Fruit fly (Drosophila melanogaster): ENCODE results near the gene CG15386.

DNA sequence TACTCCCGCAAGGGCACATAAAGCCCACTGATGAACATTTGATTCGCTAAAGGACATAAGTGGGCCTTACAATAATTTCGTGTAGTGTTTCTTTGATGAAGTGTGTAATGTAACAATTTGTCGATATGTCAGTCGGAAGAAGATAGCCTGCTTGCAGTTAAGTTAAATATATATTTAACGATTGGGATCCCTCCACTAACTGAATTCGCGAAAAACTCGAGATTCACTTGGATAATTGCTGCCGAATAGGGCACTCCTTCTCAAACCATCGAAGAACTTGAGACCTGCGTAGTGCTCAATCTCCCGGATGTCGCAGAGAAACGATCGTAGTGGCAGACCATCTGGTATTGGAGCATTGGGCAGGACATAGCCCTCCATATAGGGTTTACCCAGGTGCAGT, 21.1 kb upstream of the CG15386 start, which contains the start of gene Tengl3:
- TF ChIP-seq CG8478 (optimal IDR thresholded peaks at IDR 0.05), result no peak
- TF ChIP-seq CTCF (optimal IDR thresholded peaks at IDR 0.05), result no peak

Measured in S2 (cell line).